Worm (Caenorhabditis elegans) whole organism, L1 larva: ENCODE results near the gene srx-131.

ENCODE experiments used
- C04F5.9 ChIP-seq: sonication (generic microtip); optimal IDR thresholded peaks from 2 replicates; lab custom pipeline; 2016; ENCODE audit warnings: missing genetic modification characterization, missing compliant biosample characterization
- C16A3.4 ChIP-seq: fragments of 150-350 bp; optimal IDR thresholded peaks from 2 replicates; lab custom pipeline; 2014; ENCODE audit warnings: missing biosample characterization, missing genetic modification characterization
- F16B12.6 ChIP-seq: fragments of 150-350 bp; optimal IDR thresholded peaks from 2 replicates; lab custom pipeline; 2014; ENCODE audit warnings: missing biosample characterization, missing genetic modification characterization
- alr-1 ChIP-seq: fragments of 200-800 bp; sonication (Bioruptor generic); optimal IDR thresholded peaks from 2 replicates; lab custom pipeline; 2018; ENCODE audit warnings: borderline replicate concordance, mild to moderate bottlenecking, missing genetic modification characterization, missing compliant biosample characterization
- aly-2 ChIP-seq: fragments of 150-350 bp; optimal IDR thresholded peaks from 2 replicates; lab custom pipeline; 2014; ENCODE audit warnings: missing biosample characterization, missing genetic modification characterization
- ama-1 ChIP-seq: fragments of 150-350 bp; optimal IDR thresholded peaks from 2 replicates; lab custom pipeline; 2014
- ceh-63 ChIP-seq: fragments of 200-800 bp; sonication (Bioruptor generic); optimal IDR thresholded peaks from 2 replicates; lab custom pipeline; 2018; ENCODE audit warnings: mild to moderate bottlenecking, missing genetic modification characterization, missing compliant biosample characterization
- ceh-90 ChIP-seq: sonication (generic microtip); optimal IDR thresholded peaks from 2 replicates; lab custom pipeline; 2016; ENCODE audit warnings: missing genetic modification characterization, missing compliant biosample characterization
- ces-1 ChIP-seq: fragments of 150-350 bp; optimal IDR thresholded peaks from 2 replicates; lab custom pipeline; 2014; ENCODE audit warnings: missing biosample characterization, missing genetic modification reagents, missing genetic modification characterization
- efl-1 ChIP-seq, 4 experiments: fragments of 150-350 bp; optimal IDR thresholded peaks in 3 of 4; peaks in 1 of 4; 1 replicate in 1 of 4; 2 replicates in 3 of 4; lab custom pipeline; 2014; ENCODE audit warnings: missing biosample characterization in 2 of 4, missing genetic modification characterization in 2 of 4, missing genetic modification reagents in 2 of 4
- efl-3 ChIP-seq: fragments of 200-800 bp; sonication (Bioruptor generic); optimal IDR thresholded peaks from 2 replicates; lab custom pipeline; 2018; ENCODE audit warnings: mild to moderate bottlenecking, missing genetic modification characterization, missing compliant biosample characterization
- egl-13 ChIP-seq: sonication (generic microtip); optimal IDR thresholded peaks from 2 replicates; lab custom pipeline; 2016; ENCODE audit warnings: missing genotype, missing genetic modification reagents, missing genetic modification characterization, missing compliant biosample characterization
- elt-2 ChIP-seq: sonication (generic microtip); optimal IDR thresholded peaks from 2 replicates; lab custom pipeline; 2016; ENCODE audit warnings: missing genetic modification characterization, mild to moderate bottlenecking, inconsistent platforms, missing compliant biosample characterization, missing genetic modification reagents
- ets-5 ChIP-seq: fragments of 200-800 bp; sonication (Bioruptor generic); IDR thresholded peaks from 2 replicates; pipeline ENCODE4 v1.3.6; 2022; ENCODE audit warnings: missing genetic modification characterization, missing compliant biosample characterization
- fkh-10 ChIP-seq: sonication (generic microtip); optimal IDR thresholded peaks from 2 replicates; lab custom pipeline; 2017; ENCODE audit warnings: missing biosample characterization, missing genetic modification reagents, missing genetic modification characterization
- fkh-4 ChIP-seq: sonication (generic microtip); optimal IDR thresholded peaks from 2 replicates; lab custom pipeline; 2016; ENCODE audit warnings: missing compliant biosample characterization, missing genetic modification characterization, borderline replicate concordance
- fkh-8 ChIP-seq: sonication (generic microtip); optimal IDR thresholded peaks from 2 replicates; lab custom pipeline; 2016; ENCODE audit warnings: mild to moderate bottlenecking, missing genetic modification characterization, missing compliant biosample characterization
- fos-1 ChIP-seq: fragments of 150-350 bp; optimal IDR thresholded peaks from 2 replicates; lab custom pipeline; 2014; ENCODE audit warnings: missing biosample characterization, missing genetic modification characterization
- hlh-17 ChIP-seq: fragments of 200-800 bp; sonication (Bioruptor generic); optimal IDR thresholded peaks from 2 replicates; lab custom pipeline; 2018; ENCODE audit warnings: missing genetic modification characterization, mild to moderate bottlenecking, missing compliant biosample characterization, moderate library complexity, borderline replicate concordance
- hlh-4 ChIP-seq: sonication (generic microtip); optimal IDR thresholded peaks from 2 replicates; lab custom pipeline; 2016; ENCODE audit warnings: mild to moderate bottlenecking, missing genetic modification characterization, missing compliant biosample characterization
- hpl-2 ChIP-seq: fragments of 150-350 bp; optimal IDR thresholded peaks from 2 replicates; lab custom pipeline; 2014; ENCODE audit warnings: missing biosample characterization, missing genetic modification reagents, missing genetic modification characterization
- irx-1 ChIP-seq: sonication (generic microtip); optimal IDR thresholded peaks from 2 replicates; lab custom pipeline; 2016; ENCODE audit warnings: missing genetic modification characterization, missing compliant biosample characterization
- isw-1 ChIP-seq: fragments of 200-800 bp; sonication (Bioruptor generic); IDR thresholded peaks from 2 replicates; pipeline ENCODE4 v1.3.6; 2022; ENCODE audit warnings: missing genetic modification characterization, missing compliant biosample characterization
- lin-13 ChIP-seq: fragments of 150-350 bp; optimal IDR thresholded peaks from 2 replicates; lab custom pipeline; 2014; ENCODE audit warnings: missing biosample characterization, missing genetic modification reagents, missing genetic modification characterization
- lin-35 ChIP-seq, 2 experiments: fragments of 150-350 bp; optimal IDR thresholded peaks; 2 replicates each; lab custom pipeline; 2014; ENCODE audit warnings: missing biosample characterization in 2 of 2, missing genetic modification characterization in 2 of 2, missing genetic modification reagents in 2 of 2
- lin-39 ChIP-seq: fragments of 150-350 bp; optimal IDR thresholded peaks from 2 replicates; lab custom pipeline; 2014; ENCODE audit warnings: missing biosample characterization, missing genetic modification reagents, missing genetic modification characterization
- lir-3 ChIP-seq: sonication (generic microtip); optimal IDR thresholded peaks from 2 replicates; lab custom pipeline; 2016; ENCODE audit warnings: mild to moderate bottlenecking, missing genetic modification characterization, moderate library complexity, missing compliant biosample characterization; ENCODE audit not compliant: poor library complexity
- mab-9 ChIP-seq: fragments of 200-800 bp; sonication (Bioruptor generic); IDR thresholded peaks from 2 replicates; pipeline ENCODE4 v1.3.6; 2022; ENCODE audit warnings: missing genetic modification reagents, missing genetic modification characterization, missing compliant biosample characterization
- mdl-1 ChIP-seq, 2 experiments: fragments of 150-350 bp; optimal IDR thresholded peaks; 2 replicates each; lab custom pipeline; 2014 to 2017; ENCODE audit warnings: missing biosample characterization in 2 of 2, missing genetic modification characterization in 2 of 2, inconsistent platforms in 1 of 2
- mef-2 ChIP-seq: fragments of 150-350 bp; optimal IDR thresholded peaks from 2 replicates; lab custom pipeline; 2014; ENCODE audit warnings: missing biosample characterization, missing genetic modification characterization
- nhr-11 ChIP-seq: fragments of 150-350 bp; optimal IDR thresholded peaks from 2 replicates; lab custom pipeline; 2014; ENCODE audit warnings: missing biosample characterization, missing genetic modification characterization
- nhr-12 ChIP-seq: sonication (generic microtip); optimal IDR thresholded peaks from 2 replicates; lab custom pipeline; 2017; ENCODE audit warnings: missing biosample characterization, missing genetic modification characterization
- nhr-19 ChIP-seq: fragments of 200-800 bp; sonication (Bioruptor generic); conservative IDR thresholded peaks from 2 replicates; pipeline ENCODE4 v1.3.6; 2022; ENCODE audit warnings: missing genetic modification characterization, missing compliant biosample characterization
- nhr-20 ChIP-seq: sonication (generic microtip); optimal IDR thresholded peaks from 2 replicates; lab custom pipeline; 2016; ENCODE audit warnings: mild to moderate bottlenecking, missing genetic modification characterization, missing compliant biosample characterization
- nhr-237 ChIP-seq: fragments of 150-350 bp; optimal IDR thresholded peaks from 2 replicates; lab custom pipeline; 2014; ENCODE audit warnings: missing biosample characterization, missing genetic modification characterization
- nhr-28 ChIP-seq: fragments of 150-350 bp; optimal IDR thresholded peaks from 2 replicates; lab custom pipeline; 2014; ENCODE audit warnings: missing biosample characterization, missing genetic modification characterization
- nhr-76 ChIP-seq: sonication (generic microtip); optimal IDR thresholded peaks from 2 replicates; lab custom pipeline; 2017; ENCODE audit warnings: missing biosample characterization, missing genetic modification characterization
- nhr-84 ChIP-seq: sonication (generic microtip); optimal IDR thresholded peaks from 2 replicates; lab custom pipeline; 2017; ENCODE audit warnings: missing biosample characterization, missing genetic modification characterization
- pag-3 ChIP-seq: sonication (generic microtip); optimal IDR thresholded peaks from 2 replicates; lab custom pipeline; 2017; ENCODE audit warnings: missing genetic modification characterization, mild to moderate bottlenecking, missing compliant biosample characterization, antibody characterized with exemption, borderline replicate concordance; ENCODE audit not compliant: insufficient read depth
- pax-3 ChIP-seq: fragments of 200-800 bp; sonication (Bioruptor generic); optimal IDR thresholded peaks from 2 replicates; lab custom pipeline; 2018; ENCODE audit warnings: mild to moderate bottlenecking, missing genetic modification characterization, moderate library complexity, missing compliant biosample characterization
- pqm-1 ChIP-seq: sonication (generic microtip); optimal IDR thresholded peaks from 3 replicates; lab custom pipeline; 2017; ENCODE audit warnings: missing biosample characterization, missing genetic modification characterization
- snpc-4 ChIP-seq: fragments of 150-350 bp; optimal IDR thresholded peaks from 2 replicates; lab custom pipeline; 2014; ENCODE audit warnings: missing biosample characterization, missing genetic modification characterization
- snu-23 ChIP-seq: sonication (generic microtip); optimal IDR thresholded peaks from 2 replicates; lab custom pipeline; 2016; ENCODE audit warnings: missing genetic modification characterization, missing compliant biosample characterization
- sptf-1 ChIP-seq: fragments of 150-350 bp; optimal IDR thresholded peaks from 2 replicates; lab custom pipeline; 2014; ENCODE audit warnings: missing biosample characterization, missing genetic modification characterization
- swsn-7 ChIP-seq: sonication (generic microtip); optimal IDR thresholded peaks from 2 replicates; lab custom pipeline; 2016; ENCODE audit warnings: missing genetic modification characterization, missing compliant biosample characterization
- tbx-2 ChIP-seq: sonication (generic microtip); optimal IDR thresholded peaks from 2 replicates; lab custom pipeline; 2016; ENCODE audit warnings: missing genetic modification characterization, missing compliant biosample characterization
- tlp-1 ChIP-seq: fragments of 150-350 bp; optimal IDR thresholded peaks from 2 replicates; lab custom pipeline; 2014; ENCODE audit warnings: missing biosample characterization, missing genetic modification characterization
- unc-130 ChIP-seq: fragments of 150-350 bp; optimal IDR thresholded peaks from 2 replicates; lab custom pipeline; 2017; ENCODE audit warnings: missing biosample characterization, missing genetic modification characterization, inconsistent platforms
- unc-30 ChIP-seq: sonication (generic microtip); optimal IDR thresholded peaks from 2 replicates; lab custom pipeline; 2017; ENCODE audit warnings: missing biosample characterization, missing genetic modification characterization
- unc-62 ChIP-seq: fragments of 150-350 bp; optimal IDR thresholded peaks from 2 replicates; lab custom pipeline; 2014; ENCODE audit warnings: missing biosample characterization, missing genetic modification reagents, missing genetic modification characterization
- zag-1 ChIP-seq: fragments of 150-350 bp; optimal IDR thresholded peaks from 2 replicates; lab custom pipeline; 2014; ENCODE audit warnings: missing biosample characterization, missing genetic modification characterization
- zip-4 ChIP-seq: fragments of 200-800 bp; sonication (Bioruptor generic); optimal IDR thresholded peaks from 2 replicates; lab custom pipeline; 2018; ENCODE audit warnings: mild to moderate bottlenecking, missing genetic modification characterization, moderate library complexity, missing compliant biosample characterization

The srx-131 gene

DNA sequence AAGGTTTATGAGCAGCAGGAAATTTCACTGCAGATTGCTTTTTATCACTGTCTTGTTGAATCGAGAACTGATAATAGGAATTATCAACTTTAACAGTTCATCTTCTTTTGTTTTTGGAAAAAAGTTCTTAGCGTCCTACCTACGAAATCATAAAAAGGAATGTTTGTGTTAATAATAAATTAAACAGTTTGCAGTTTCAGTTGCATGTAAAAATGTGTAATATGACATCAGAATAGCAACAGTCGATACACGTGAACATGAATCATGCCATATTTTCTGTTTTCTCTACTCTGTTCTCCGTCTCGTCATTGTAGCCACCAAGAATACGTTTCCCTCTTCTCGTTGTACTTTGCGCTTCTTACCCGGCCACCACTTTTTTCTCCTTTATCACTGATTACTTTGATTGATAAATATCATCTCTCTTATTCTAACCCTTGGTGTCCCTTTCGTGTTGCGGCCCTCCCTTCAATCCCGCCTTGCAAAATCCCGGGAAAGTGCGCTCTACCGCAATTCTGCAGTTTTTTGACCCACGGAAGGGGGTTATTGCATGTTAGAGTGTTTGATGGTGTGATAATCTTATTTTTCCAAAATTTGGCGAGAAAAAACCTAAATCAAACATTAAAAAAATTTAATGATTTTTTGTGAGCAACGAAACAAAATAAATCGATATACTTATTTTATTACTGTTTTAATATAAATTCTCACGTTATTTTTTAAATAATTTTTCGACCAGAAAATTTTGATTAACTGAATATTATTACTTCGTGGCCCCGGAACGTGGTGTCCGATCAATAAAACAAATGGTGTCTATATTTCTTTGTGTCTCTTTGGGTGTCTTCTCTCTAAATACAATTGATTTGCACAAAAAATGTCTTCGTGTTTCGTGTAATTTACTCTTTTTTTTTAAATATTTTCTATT, 47.5 kb downstream of the srx-131 start, which contains the start of gene sptl-3 (continued):
- TF ChIP-seq ceh-90 (no peak), lin-35 (GFP tag; optimal IDR thresholded peaks at IDR 0.05; lab: Kevin White, UChicago) (peak; percentile 23 to 57), ceh-63 (GFP tag; lab: Kevin White, UChicago) (no peak), ces-1 (GFP tag; lab: Kevin White, UChicago) (no peak), lir-3 (tag; lab: Kevin White, UChicago) (no peak), mab-9 (GFP tag; lab: Robert Waterston, UW) (no peak), mdl-1 (tag; optimal IDR thresholded peaks at IDR 0.05; lab: Kevin White, UChicago) (peak in 1 of 2 experiments; percentile 61), elt-2 (tag; lab: Kevin White, UChicago) (peak; percentile 77), fos-1 (tag; lab: Kevin White, UChicago) (no peak), hlh-4 (no peak), nhr-12 (tag; lab: Kevin White, UChicago) (no peak), unc-30 (tag; lab: Kevin White, UChicago) (no peak), C16A3.4 (tag; lab: Kevin White, UChicago) (peak; percentile 20), egl-13 (tag; lab: Kevin White, UChicago) (no peak), sptf-1 (tag; lab: Kevin White, UChicago) (no peak), isw-1 (no peak), efl-1 (optimal IDR thresholded peaks at IDR 0.05; lab: Kevin White, UChicago) (peak; percentile 4 to 22), efl-1 (GFP tag; optimal IDR thresholded peaks at IDR 0.05 in 1 of 2; lab: Kevin White, UChicago) (peak; percentile 10 to 88), irx-1 (no peak), fkh-4 (tag; lab: Kevin White, UChicago) (no peak), ama-1 (lab: Kevin White, UChicago) (no peak), swsn-7 (tag; lab: Kevin White, UChicago) (no peak), nhr-11 (tag; lab: Kevin White, UChicago) (no peak), zag-1 (tag; lab: Kevin White, UChicago) (no peak), fkh-8 (tag; lab: Kevin White, UChicago) (no peak), fkh-10 (GFP tag; lab: Kevin White, UChicago) (no peak), tlp-1 (tag; lab: Kevin White, UChicago) (no peak), mef-2 (no peak), lin-39 (no peak), snpc-4 (tag; lab: Kevin White, UChicago) (no peak), hlh-17 (no peak), nhr-19 (peak; percentile 53), hpl-2 (no peak), zip-4 (no peak), alr-1 (tag; lab: Kevin White, UChicago) (no peak), snu-23 (GFP tag; lab: Kevin White, UChicago) (peak; percentile 65), efl-3 (GFP tag; lab: Kevin White, UChicago) (no peak), aly-2 (tag; lab: Kevin White, UChicago) (no peak), pqm-1 (tag; lab: Kevin White, UChicago) (no peak), nhr-28 (tag; lab: Kevin White, UChicago) (no peak), nhr-20 (tag; lab: Kevin White, UChicago) (peak; percentile 68), F16B12.6 (no peak), pax-3 (tag; lab: Kevin White, UChicago) (no peak), nhr-76 (no peak), nhr-84 (tag; lab: Kevin White, UChicago) (no peak), lin-13 (GFP tag; lab: Kevin White, UChicago) (no peak), tbx-2 (tag; lab: Kevin White, UChicago) (peak; percentile 44), unc-62 (GFP tag; lab: Kevin White, UChicago) (no peak), unc-130 (tag; lab: Kevin White, UChicago) (no peak), pag-3 (no peak), ets-5 (GFP tag; lab: Robert Waterston, UW) (no peak), nhr-237 (no peak), C04F5.9 (tag; lab: Kevin White, UChicago) (no peak)
- TF ChIP-seq, all 84 proteins: peak for 20
